Fruit fly (Drosophila melanogaster) whole organism, embryonic: Measurements from ENCODE around the gene CG6569.
A peak's percentile ranks its signal among the peaks of the same experiment; 100 is the strongest.

Experiments used
- B-H2 ChIP-seq: fragments of 200-800 bp; sonication (Bioruptor generic); optimal IDR thresholded peaks from 2 replicates; lab custom pipeline; 2018; ENCODE audit warnings: missing biosample characterization, mild to moderate bottlenecking, missing genetic modification characterization
- BEAF-32 ChIP-seq: fragments of 200-800 bp; sonication (Bioruptor generic); optimal IDR thresholded peaks from 3 replicates; lab custom pipeline; 2017; ENCODE audit warnings: missing biosample characterization, missing genetic modification characterization, mild to moderate bottlenecking, moderate library complexity, missing genetic modification reagents
- CG1024 ChIP-seq: fragments of 200-800 bp; sonication (Bioruptor generic); IDR thresholded peaks from 2 replicates; pipeline ENCODE4 v1.3.6; 2022; ENCODE audit warnings: missing biosample characterization, missing genetic modification characterization
- CG10321 ChIP-seq: fragments of 200-800 bp; sonication (Bioruptor generic); IDR thresholded peaks from 2 replicates; pipeline ENCODE4 v1.3.6; 2022; ENCODE audit warnings: missing biosample characterization, missing genetic modification characterization
- CG12219 ChIP-seq: fragments of 200-800 bp; sonication (Bioruptor generic); optimal IDR thresholded peaks from 3 replicates; lab custom pipeline; 2018; ENCODE audit warnings: missing biosample characterization, mild to moderate bottlenecking, missing genetic modification characterization
- CG1233 ChIP-seq: fragments of 200-800 bp; sonication (Bioruptor generic); optimal IDR thresholded peaks from 4 replicates; lab custom pipeline; 2018; ENCODE audit warnings: missing biosample characterization, mild to moderate bottlenecking, missing genetic modification characterization
- CG12942 ChIP-seq: fragments of 200-800 bp; sonication (Bioruptor generic); optimal IDR thresholded peaks from 3 replicates; lab custom pipeline; 2016; ENCODE audit warnings: missing biosample characterization, missing genetic modification characterization
- CG13296 ChIP-seq: fragments of 200-800 bp; sonication (Bioruptor generic); optimal IDR thresholded peaks from 3 replicates; lab custom pipeline; 2018; ENCODE audit warnings: missing biosample characterization, mild to moderate bottlenecking, missing genetic modification characterization
- CG14014 ChIP-seq: fragments of 200-800 bp; sonication (Bioruptor generic); IDR thresholded peaks from 2 replicates; pipeline ENCODE4 v1.3.6; 2022; ENCODE audit warnings: missing biosample characterization, missing genetic modification characterization
- CG18764 ChIP-seq: fragments of 200-800 bp; sonication (Bioruptor generic); optimal IDR thresholded peaks from 3 replicates; lab custom pipeline; 2016; ENCODE audit warnings: missing biosample characterization, missing genetic modification characterization
- CG2712 ChIP-seq: fragments of 200-800 bp; optimal IDR thresholded peaks from 3 replicates; lab custom pipeline; 2019; ENCODE audit warnings: missing biosample characterization, mild to moderate bottlenecking, missing genetic modification characterization, moderate library complexity
- CG31388 ChIP-seq: fragments of 200-800 bp; sonication (Bioruptor generic); optimal IDR thresholded peaks from 2 replicates; lab custom pipeline; 2016; ENCODE audit warnings: missing biosample characterization, missing genetic modification characterization
- CG3726 ChIP-seq: fragments of 200-800 bp; sonication (Bioruptor generic); IDR thresholded peaks from 3 replicates; pipeline ENCODE4, ENCODE4 v1.3.6; 2022; ENCODE audit warnings: missing biosample characterization, missing genetic modification characterization
- CG42726 ChIP-seq: fragments of 200-800 bp; sonication (Bioruptor generic); IDR thresholded peaks from 2 replicates; pipeline ENCODE4 v1.3.6; 2022; ENCODE audit warnings: missing biosample characterization, missing genetic modification characterization; ENCODE audit not compliant: partially characterized antibody
- CG4328 ChIP-seq: fragments of 200-800 bp; sonication (Bioruptor generic); optimal IDR thresholded peaks from 3 replicates; lab custom pipeline; 2017; ENCODE audit warnings: missing biosample characterization, missing genetic modification reagents, missing genetic modification characterization
- CG4360 ChIP-seq: fragments of 200-800 bp; sonication (Bioruptor generic); IDR thresholded peaks from 2 replicates; pipeline ENCODE4 v1.3.6; 2022; ENCODE audit warnings: missing biosample characterization, missing genetic modification characterization
- CG4820 ChIP-seq: fragments of 200-800 bp; sonication (Bioruptor generic); optimal IDR thresholded peaks from 3 replicates; lab custom pipeline; 2016; ENCODE audit warnings: missing biosample characterization, missing genetic modification characterization
- CG5245 ChIP-seq: fragments of 200-800 bp; sonication (Bioruptor generic); optimal IDR thresholded peaks from 3 replicates; lab custom pipeline; 2016; ENCODE audit warnings: missing biosample characterization, missing genetic modification characterization
- CG6654 ChIP-seq: fragments of 200-800 bp; sonication (Bioruptor generic); optimal IDR thresholded peaks from 2 replicates; lab custom pipeline; 2017; ENCODE audit warnings: missing biosample characterization, mild to moderate bottlenecking, missing genetic modification characterization
- CG7963 ChIP-seq: fragments of 200-800 bp; sonication (Bioruptor generic); IDR thresholded peaks from 3 replicates; pipeline ENCODE4 v1.3.6; 2022; ENCODE audit warnings: missing biosample characterization, missing genetic modification characterization; ENCODE audit not compliant: partially characterized antibody
- CG9876 ChIP-seq: fragments of 200-800 bp; sonication (Bioruptor generic); optimal IDR thresholded peaks from 2 replicates; lab custom pipeline; 2016; ENCODE audit warnings: missing biosample characterization, missing genetic modification characterization
- Doc3 ChIP-seq: fragments of 200-800 bp; sonication (Bioruptor generic); IDR thresholded peaks from 3 replicates; pipeline ENCODE4 v1.3.6; 2022; ENCODE audit warnings: missing biosample characterization, missing genetic modification characterization; ENCODE audit not compliant: partially characterized antibody
- Drgx ChIP-seq: fragments of 200-800 bp; sonication (Bioruptor generic); IDR thresholded peaks from 2 replicates; pipeline ENCODE4 v1.3.6; 2022; ENCODE audit warnings: missing biosample characterization, missing genetic modification characterization
- Fer2 ChIP-seq: fragments of 200-800 bp; sonication (Bioruptor generic); optimal IDR thresholded peaks from 2 replicates; lab custom pipeline; 2018; ENCODE audit warnings: missing biosample characterization, mild to moderate bottlenecking, missing genetic modification characterization, moderate library complexity
- Fer3 ChIP-seq: fragments of 200-800 bp; sonication (Bioruptor generic); optimal IDR thresholded peaks from 2 replicates; lab custom pipeline; 2018; ENCODE audit warnings: missing biosample characterization, mild to moderate bottlenecking, missing genetic modification characterization, moderate library complexity
- H2.0 ChIP-seq: fragments of 200-800 bp; sonication (Bioruptor generic); IDR thresholded peaks from 2 replicates; pipeline ENCODE4 v1.3.6; 2022; ENCODE audit warnings: missing biosample characterization, missing genetic modification characterization
- HLH3B ChIP-seq: fragments of 200-800 bp; sonication (Bioruptor generic); IDR thresholded peaks from 2 replicates; pipeline ENCODE4 v1.3.6; 2022; ENCODE audit warnings: missing biosample characterization, missing genetic modification characterization
- HLHmδ ChIP-seq: fragments of 200-800 bp; sonication (Bioruptor generic); optimal IDR thresholded peaks from 2 replicates; lab custom pipeline; 2018; ENCODE audit warnings: missing biosample characterization, mild to moderate bottlenecking, missing genetic modification characterization, moderate library complexity
- Hr51 ChIP-seq, 2 experiments: fragments of 200-800 bp; sonication (Bioruptor generic); optimal IDR thresholded peaks; 2 replicates in 1 of 2; 3 replicates in 1 of 2; lab custom pipeline; 2016 to 2018; ENCODE audit warnings: missing biosample characterization in 2 of 2, missing genetic modification characterization in 2 of 2, mild to moderate bottlenecking in 1 of 2, moderate library complexity in 1 of 2
- Lim3 ChIP-seq: fragments of 200-800 bp; sonication (Bioruptor generic); IDR thresholded peaks from 2 replicates; pipeline ENCODE4 v1.3.6; 2022; ENCODE audit warnings: missing biosample characterization, missing genetic modification characterization
- Nf-YA ChIP-seq: fragments of 200-800 bp; sonication (Bioruptor generic); IDR thresholded peaks from 2 replicates; pipeline ENCODE4 v1.3.6; 2022; ENCODE audit warnings: missing biosample characterization, missing genetic modification characterization
- Ravus ChIP-seq: fragments of 200-800 bp; sonication (Bioruptor generic); IDR thresholded peaks from 2 replicates; pipeline ENCODE4 v1.3.6; 2022; ENCODE audit warnings: missing biosample characterization, missing genetic modification characterization
- Vsx1 ChIP-seq: fragments of 200-800 bp; sonication (Bioruptor generic); optimal IDR thresholded peaks from 2 replicates; lab custom pipeline; 2017; ENCODE audit warnings: missing biosample characterization, mild to moderate bottlenecking, missing genetic modification characterization, missing genetic modification reagents
- Xbp1 ChIP-seq: fragments of 200-800 bp; sonication (Bioruptor generic); optimal IDR thresholded peaks from 3 replicates; lab custom pipeline; 2016; ENCODE audit warnings: missing biosample characterization, mild to moderate bottlenecking, missing genetic modification characterization
- ab ChIP-seq: fragments of 200-800 bp; sonication (Bioruptor generic); optimal IDR thresholded peaks from 2 replicates; lab custom pipeline; 2016; ENCODE audit warnings: missing biosample characterization, missing genetic modification characterization
- amos ChIP-seq: fragments of 200-800 bp; sonication (Bioruptor generic); IDR thresholded peaks from 2 replicates; pipeline ENCODE4 v1.3.6; 2022; ENCODE audit warnings: missing biosample characterization, missing genetic modification characterization; ENCODE audit not compliant: partially characterized antibody
- ci ChIP-seq: fragments of 200-800 bp; sonication (Bioruptor generic); IDR thresholded peaks from 3 replicates; pipeline ENCODE4 v1.3.6; 2022; ENCODE audit warnings: missing biosample characterization, missing genetic modification characterization
- crol ChIP-seq: fragments of 200-800 bp; sonication (Bioruptor generic); IDR thresholded peaks from 2 replicates; pipeline ENCODE4 v1.3.6; 2022; ENCODE audit warnings: missing biosample characterization, missing genetic modification characterization
- dpn ChIP-seq, 2 experiments: fragments of 200-800 bp; sonication (Bioruptor generic); optimal IDR thresholded peaks; 3 replicates each; lab custom pipeline; 2016; ENCODE audit warnings: missing biosample characterization in 2 of 2, missing genetic modification characterization in 2 of 2
- ftz-f1 ChIP-seq: fragments of 200-800 bp; sonication (Bioruptor generic); optimal IDR thresholded peaks from 2 replicates; lab custom pipeline; 2016; ENCODE audit warnings: missing biosample characterization, missing genetic modification characterization
- gcm ChIP-seq: fragments of 200-800 bp; sonication (Bioruptor generic); optimal IDR thresholded peaks from 2 replicates; lab custom pipeline; 2019; ENCODE audit warnings: missing biosample characterization, mild to moderate bottlenecking, missing genetic modification characterization, moderate library complexity
- grau ChIP-seq: fragments of 200-800 bp; optimal IDR thresholded peaks from 3 replicates; lab custom pipeline; 2019; ENCODE audit warnings: missing biosample characterization, mild to moderate bottlenecking, missing genetic modification characterization, moderate library complexity
- lola ChIP-seq, 3 experiments: fragments of >200 bp in 2 of 3; fragments of 200-800 bp in 1 of 3; sonication (Bioruptor generic) in 1 of 3; optimal IDR thresholded peaks; 2 replicates each; lab custom pipeline; 2017 to 2019; ENCODE audit warnings: missing biosample characterization in 3 of 3, missing genetic modification characterization in 3 of 3, mild to moderate bottlenecking in 1 of 3, moderate library complexity in 1 of 3
- maf-S ChIP-seq: fragments of 200-800 bp; sonication (Bioruptor generic); optimal IDR thresholded peaks from 2 replicates; lab custom pipeline; 2016; ENCODE audit warnings: missing biosample characterization, missing genetic modification characterization
- onecut ChIP-seq: fragments of 200-800 bp; sonication (Bioruptor generic); IDR thresholded peaks from 2 replicates; pipeline ENCODE4 v1.3.6; 2022; ENCODE audit warnings: missing biosample characterization, missing genetic modification characterization
- prd ChIP-seq, 3 experiments: fragments of >200 bp in 2 of 3; fragments of 200-800 bp in 1 of 3; sonication (Bioruptor generic) in 1 of 3; optimal IDR thresholded peaks in 2 of 3; IDR thresholded peaks in 1 of 3; 2 replicates in 2 of 3; 3 replicates in 1 of 3; pipeline versions ENCODE4 v1.3.6 to Lab custom; 2017 to 2022; ENCODE audit warnings: missing biosample characterization in 1 of 3, missing genetic modification characterization in 1 of 3
- tll ChIP-seq, 2 experiments: fragments of 200-800 bp in 1 of 2; fragments of >200 bp in 1 of 2; sonication (Bioruptor generic) in 1 of 2; optimal IDR thresholded peaks; 2 replicates each; lab custom pipeline; 2017 to 2019; ENCODE audit warnings: missing biosample characterization in 2 of 2, missing genetic modification characterization in 2 of 2, mild to moderate bottlenecking in 1 of 2, moderate library complexity in 1 of 2
- usp ChIP-seq: fragments of >200 bp; optimal IDR thresholded peaks from 2 replicates; lab custom pipeline; 2017; ENCODE audit warnings: missing biosample characterization, missing genetic modification characterization

CG6569 gene

dm6 chr3R:21828785-21829486, 38.8 kb downstream of the CG6569 start (continued):
- TF ChIP-seq Vsx1, result peak; percentile 32
- TF ChIP-seq CG5245 (GFP tag; lab: Kevin White, UChicago), result peak; percentile 14
- TF ChIP-seq CG14014 (GFP tag; lab: Robert Waterston, UW), result no peak
- peak; percentile 63 for TF ChIP-seq Xbp1 (GFP tag; lab: Kevin White, UChicago)
- peak; percentile 68 for TF ChIP-seq CG4820
- TF ChIP-seq lola (GFP tag; optimal IDR thresholded peaks at IDR 0.05; lab: Kevin White, UChicago), result peak in 1 of 3 experiments; percentile 96
- no peak for TF ChIP-seq ftz-f1 (GFP tag; lab: Kevin White, UChicago)
- peak in 1 of 2 experiments; percentile 21 for TF ChIP-seq Hr51 (GFP tag; optimal IDR thresholded peaks at IDR 0.05; lab: Kevin White, UChicago)
- TF ChIP-seq CG4360 (GFP tag; lab: Robert Waterston, UW), result no peak
- no peak; the same call in 1 of the 2 replicates for TF ChIP-seq CG1024 (GFP tag; lab: Robert Waterston, UW)
- no peak for TF ChIP-seq Lim3 (GFP tag; lab: Robert Waterston, UW)
- TF ChIP-seq dpn (GFP tag; optimal IDR thresholded peaks at IDR 0.05; lab: Kevin White, UChicago), result peak in 1 of 2 experiments; percentile 41
- peak; percentile 99 for TF ChIP-seq crol (GFP tag; lab: Robert Waterston, UW)
- TF ChIP-seq grau, result peak; percentile 79
- no peak for TF ChIP-seq ab (GFP tag; lab: Kevin White, UChicago)
- TF ChIP-seq H2.0 (GFP tag; lab: Robert Waterston, UW), result peak; percentile 24; the same call in 1 of the 2 replicates
- TF ChIP-seq CG3726 (GFP tag; lab: Robert Waterston, UW), result 0 out of 3 replicates have a peak, but pooled peaks have one; percentile 30
- TF ChIP-seq Drgx (GFP tag; lab: Robert Waterston, UW), result peak; percentile 86
- no peak for TF ChIP-seq CG9876 (GFP tag; lab: Kevin White, UChicago)
- no peak for TF ChIP-seq tll (GFP tag; optimal IDR thresholded peaks at IDR 0.05; lab: Kevin White, UChicago)
- no peak for TF ChIP-seq CG13296 (GFP tag; lab: Kevin White, UChicago)
- TF ChIP-seq Nf-YA (GFP tag; lab: Robert Waterston, UW), result no peak
- TF ChIP-seq CG6654, result peak; percentile 46
- no peak for TF ChIP-seq usp (GFP tag; lab: Kevin White, UChicago)
- no peak for TF ChIP-seq CG10321 (GFP tag; lab: Robert Waterston, UW)
- TF ChIP-seq Ravus (GFP tag; lab: Robert Waterston, UW), result no peak
- TF ChIP-seq HLHmδ (GFP tag; lab: Kevin White, UChicago), result no peak
- TF ChIP-seq CG18764 (GFP tag; lab: Kevin White, UChicago), result peak; percentile 27
- TF ChIP-seq B-H2, result no peak
- TF ChIP-seq prd (optimal IDR thresholded peaks at IDR 0.05; lab: Kevin White, UChicago), result no peak
- peak; percentile 63; the same call in 2 of the 3 replicates for TF ChIP-seq prd (GFP tag; IDR thresholded peaks at IDR 0.05; lab: Robert Waterston, UW)
- peak; percentile 26 for TF ChIP-seq CG1233 (GFP tag; lab: Kevin White, UChicago)
- no peak for TF ChIP-seq Fer2
- TF ChIP-seq Doc3 (GFP tag; lab: Robert Waterston, UW), result no peak
- TF ChIP-seq CG42726 (GFP tag; lab: Robert Waterston, UW), result no peak
- no peak for TF ChIP-seq CG7963 (GFP tag; lab: Robert Waterston, UW)
- TF ChIP-seq BEAF-32 (GFP tag; lab: Kevin White, UChicago), result no peak
- peak; percentile 8 for TF ChIP-seq CG12942
- TF ChIP-seq CG4328, result peak; percentile 35
- peak; percentile 96 for TF ChIP-seq CG2712 (tag; lab: Kevin White, UChicago)
- TF ChIP-seq ci (GFP tag; lab: Robert Waterston, UW), result peak; percentile 73; the same call in 2 of the 3 replicates
- no peak for TF ChIP-seq CG31388 (GFP tag; lab: Kevin White, UChicago)
- peak; percentile 54; the same call in 1 of the 2 replicates for TF ChIP-seq HLH3B (GFP tag; lab: Robert Waterston, UW)
- peak; percentile 35 for TF ChIP-seq CG12219 (GFP tag; lab: Kevin White, UChicago)
- no peak for TF ChIP-seq amos (GFP tag; lab: Robert Waterston, UW)
- TF ChIP-seq onecut (GFP tag; lab: Robert Waterston, UW), result peak; percentile 31; the same call in 1 of the 2 replicates
- peak; percentile 87 for TF ChIP-seq gcm
- TF ChIP-seq Fer3 (tag; lab: Kevin White, UChicago), result no peak
- TF ChIP-seq maf-S (GFP tag; lab: Kevin White, UChicago), result no peak
